Worm (Caenorhabditis elegans) whole organism, dauer: ENCODE data around the gene R11E3.19.

Experiments used
- unc-62 ChIP-seq: sonication (generic microtip); optimal IDR thresholded peaks from 2 replicates; lab custom pipeline; 2017; ENCODE audit warnings: missing biosample characterization, missing genetic modification reagents, missing genetic modification characterization

Gene R11E3.19

ce11 chrIV:4780129-4780528, 4.2 kb upstream of the R11E3.19 start, which contains the start of gene set-15:
set-15 (minus strand) TSS chrIV:4780229.
- no peak for TF ChIP-seq unc-62

- no peak for TF ChIP-seq unc-62
Observed at ce11 chrIV:4776501-4776900, 600 bp upstream of the R11E3.19 start.

- TF ChIP-seq unc-62, result no peak
Observed at ce11 chrIV:4771792-4772191, 4.1 kb downstream of the R11E3.19 start, which contains the start of gene R11E3.2. R11E3.2 (plus strand) TSS chrIV:4772092.

- no peak for TF ChIP-seq unc-62
Observed at ce11 chrIV:4764422-4764821, 11.5 kb downstream of the R11E3.19 start, which contains the start of gene npp-26. npp-26 (plus strand) TSS chrIV:4764722.

- TF ChIP-seq unc-62, result no peak
Observed at ce11 chrIV:4763844-4764243, 12.1 kb downstream of the R11E3.19 start, which contains the start of gene Y17G9B.2. Y17G9B.2 (plus strand) TSS chrIV:4764144.

ce11 chrIV:4760378-4761084, 15.4 kb downstream of the R11E3.19 start, which contains the start of the genes memi-1 and cyp-31A3:
memi-1 (minus strand) TSS chrIV:4760428.
cyp-31A3 (plus strand) TSS chrIV:4761049.
- no peak for TF ChIP-seq unc-62

ce11 chrIV:4758659-4759058, 17.2 kb downstream of the R11E3.19 start, which contains the start of gene Y17G9B.8:
Y17G9B.8 (minus strand) TSS chrIV:4758840.
- TF ChIP-seq unc-62, result no peak

- no peak for TF ChIP-seq unc-62
Observed at ce11 chrIV:4755929-4756655, 19.8 kb downstream of the R11E3.19 start, which contains the start of the genes fbxb-77 and Y17G9B.11. fbxb-77 (minus strand) TSS chrIV:4756157. Y17G9B.11 (plus strand) TSS chrIV:4756605.

- TF ChIP-seq unc-62, result no peak
Observed at ce11 chrIV:4751814-4752213, 24.1 kb downstream of the R11E3.19 start, which contains the start of gene Y17G9B.4. Y17G9B.4 (plus strand) TSS chrIV:4752119.

ce11 chrIV:4749728-4750278, 26.1 kb downstream of the R11E3.19 start, which contains the start of the genes rpl-20 and Y17G9B.5:
rpl-20 (minus strand) TSS chrIV:4749778.
Y17G9B.5 (plus strand) TSS chrIV:4750240.
- TF ChIP-seq unc-62, result peak; percentile 61

ce11 chrIV:4749155-4749554, 26.7 kb downstream of the R11E3.19 start:
- no peak for TF ChIP-seq unc-62

ce11 chrIV:4748408-4749105, 27.3 kb downstream of the R11E3.19 start, which contains the start of gene cyc-2.1:
cyc-2.1 (minus strand) TSS chrIV:4749012.
- no peak for TF ChIP-seq unc-62

ce11 chrIV:4747553-4747952, 28.3 kb downstream of the R11E3.19 start, which contains the start of gene tctn-1:
tctn-1 (minus strand) TSS chrIV:4747832.
- TF ChIP-seq unc-62, result no peak

ce11 chrIV:4745422-4745821, 30.5 kb downstream of the R11E3.19 start, which contains the start of gene timm-17B.1:
timm-17B.1 (minus strand) TSS chrIV:4745492.
- no peak for TF ChIP-seq unc-62

- TF ChIP-seq unc-62, result no peak
Observed at ce11 chrIV:4744167-4744566, 31.7 kb downstream of the R11E3.19 start, which contains the start of gene hoe-1. hoe-1 (minus strand) TSS chrIV:4744267.

- TF ChIP-seq unc-62, result no peak
Observed at ce11 chrIV:4742480-4742879, 33.4 kb downstream of the R11E3.19 start.
